Comparison of ENCODE assay signal across 2 fruit fly cellular contexts in genomic region chr3R:6352893-6353623, dm6.
A peak's percentile ranks its signal among the peaks of the same experiment; 100 is the strongest.
TF ChIP-seq lines count a peak whose summit lies in the region.

No protein-coding gene starts in this region.

TF ChIP-seq in whole organism, embryonic, 481 proteins besides CTCF, POLR2A, EP300 and RAD21 (continued from another document and continues in another):
- no peak for TF ChIP-seq CG9215 (GFP tag; IDR thresholded peaks at IDR 0.05; lab: Robert Waterston, UW)
- TF ChIP-seq gcm (GFP tag; optimal IDR thresholded peaks at IDR 0.05; lab: Kevin White, UChicago): no peak
- no peak for TF ChIP-seq ems (GFP tag; optimal IDR thresholded peaks at IDR 0.05; lab: Kevin White, UChicago)
- no peak for TF ChIP-seq E2f1 (GFP tag; IDR thresholded peaks at IDR 0.05; lab: Robert Waterston, UW)
- no peak for TF ChIP-seq E2f2 (GFP tag; IDR thresholded peaks at IDR 0.05; lab: Robert Waterston, UW)
- TF ChIP-seq CG18011 (GFP tag; optimal IDR thresholded peaks at IDR 0.05; lab: Kevin White, UChicago): no peak
- TF ChIP-seq chinmo (GFP tag; IDR thresholded peaks at IDR 0.05; lab: Robert Waterston, UW; ENCODE audit: partially characterized antibody): peak; percentile 76; the same call in 1 of the 4 replicates
- no peak for TF ChIP-seq zen2 (GFP tag; IDR thresholded peaks at IDR 0.05; lab: Robert Waterston, UW; ENCODE audit: partially characterized antibody)
- TF ChIP-seq CG11504 (tag; optimal IDR thresholded peaks at IDR 0.05; lab: Kevin White, UChicago): peak; percentile 72
- no peak for TF ChIP-seq bigmax (GFP tag; optimal IDR thresholded peaks at IDR 0.05; lab: Kevin White, UChicago)
- TF ChIP-seq onecut (GFP tag; IDR thresholded peaks at IDR 0.05; lab: Robert Waterston, UW): no peak
- no peak for TF ChIP-seq D (optimal IDR thresholded peaks at IDR 0.05; lab: Kevin White, UChicago)
- TF ChIP-seq D (GFP tag; optimal IDR thresholded peaks at IDR 0.05; lab: Kevin White, UChicago): peak; percentile 58
- peak; percentile 58 for TF ChIP-seq Sox100B (GFP tag; optimal IDR thresholded peaks at IDR 0.05; lab: Kevin White, UChicago)
- TF ChIP-seq CG3407 (GFP tag; optimal IDR thresholded peaks at IDR 0.05; lab: Kevin White, UChicago): no peak
- TF ChIP-seq chm (GFP tag; IDR thresholded peaks at IDR 0.05; lab: Robert Waterston, UW): no peak
- TF ChIP-seq gro (GFP tag; optimal IDR thresholded peaks at IDR 0.05; lab: Kevin White, UChicago): no peak
- no peak for TF ChIP-seq slp2 (GFP tag; optimal IDR thresholded peaks at IDR 0.05; lab: Kevin White, UChicago)
- no peak for TF ChIP-seq Tbp (GFP tag; optimal IDR thresholded peaks at IDR 0.05; lab: Kevin White, UChicago)
- TF ChIP-seq CG1024 (GFP tag; IDR thresholded peaks at IDR 0.05; lab: Robert Waterston, UW): no peak
- peak in 1 of 2 experiments; percentile 16 for TF ChIP-seq bsh (GFP tag; optimal IDR thresholded peaks at IDR 0.05; lab: Kevin White, UChicago)
- TF ChIP-seq CG13624 (GFP tag; optimal IDR thresholded peaks at IDR 0.05; lab: Kevin White, UChicago): no peak
- TF ChIP-seq seq (GFP tag; IDR thresholded peaks at IDR 0.05; lab: Robert Waterston, UW): no peak
- TF ChIP-seq CG15269 (tag; optimal IDR thresholded peaks at IDR 0.05; lab: Kevin White, UChicago): peak; percentile 44
- peak; percentile 4 for TF ChIP-seq salm (tag; optimal IDR thresholded peaks at IDR 0.05; lab: Kevin White, UChicago)
- no peak for TF ChIP-seq CG8089 (GFP tag; optimal IDR thresholded peaks at IDR 0.05; lab: Kevin White, UChicago)
- TF ChIP-seq Nf-YA (GFP tag; IDR thresholded peaks at IDR 0.05; lab: Robert Waterston, UW): no peak
- TF ChIP-seq lbe (GFP tag; optimal IDR thresholded peaks at IDR 0.05; lab: Kevin White, UChicago): no peak
- no peak for TF ChIP-seq Hr39 (optimal IDR thresholded peaks at IDR 0.05; lab: Kevin White, UChicago)
- TF ChIP-seq vvl (GFP tag; IDR thresholded peaks at IDR 0.05; lab: Robert Waterston, UW): 0 out of 2 replicates have a peak, but pooled peaks have one; percentile 9
- peak; percentile 15 for TF ChIP-seq CG13296 (GFP tag; optimal IDR thresholded peaks at IDR 0.05; lab: Kevin White, UChicago)
- TF ChIP-seq tx (GFP tag; optimal IDR thresholded peaks at IDR 0.05; lab: Kevin White, UChicago): no peak
- no peak for TF ChIP-seq CG17802 (tag; optimal IDR thresholded peaks at IDR 0.05; lab: Kevin White, UChicago)
- TF ChIP-seq CG10147 (GFP tag; optimal IDR thresholded peaks at IDR 0.05; lab: Kevin White, UChicago): peak; percentile 5
- no peak for TF ChIP-seq sug (tag; optimal IDR thresholded peaks at IDR 0.05; lab: Kevin White, UChicago)
- TF ChIP-seq nerfin-1 (tag; optimal IDR thresholded peaks at IDR 0.05; lab: Kevin White, UChicago): peak; percentile 35
- TF ChIP-seq Spps (tag; optimal IDR thresholded peaks at IDR 0.05; lab: Kevin White, UChicago): no peak
- TF ChIP-seq z (GFP tag; IDR thresholded peaks at IDR 0.05; lab: Robert Waterston, UW): peak; percentile 95
- TF ChIP-seq CG30403 (GFP tag; optimal IDR thresholded peaks at IDR 0.05; lab: Kevin White, UChicago): peak; percentile 52
- no peak for TF ChIP-seq ranshi (GFP tag; IDR thresholded peaks at IDR 0.05; lab: Robert Waterston, UW)
- TF ChIP-seq Oli (tag; optimal IDR thresholded peaks at IDR 0.05; lab: Kevin White, UChicago): peak; percentile 69
- TF ChIP-seq CG6654 (GFP tag; optimal IDR thresholded peaks at IDR 0.05; lab: Kevin White, UChicago): peak; percentile 41
- no peak for TF ChIP-seq tgo (GFP tag; IDR thresholded peaks at IDR 0.05; lab: Robert Waterston, UW)
- peak; percentile 87 for TF ChIP-seq crol (GFP tag; IDR thresholded peaks at IDR 0.05; lab: Robert Waterston, UW)
- no peak for TF ChIP-seq CG15696 (tag; optimal IDR thresholded peaks at IDR 0.05; lab: Kevin White, UChicago)
- no peak for TF ChIP-seq sima (GFP tag; optimal IDR thresholded peaks at IDR 0.05; lab: Kevin White, UChicago)
- no peak for TF ChIP-seq chn (GFP tag; optimal IDR thresholded peaks at IDR 0.05; lab: Kevin White, UChicago)
- TF ChIP-seq ap (GFP tag; IDR thresholded peaks at IDR 0.05; lab: Robert Waterston, UW): 0 out of 2 replicates have a peak, but pooled peaks have one; percentile 29
- TF ChIP-seq jumu (GFP tag; optimal IDR thresholded peaks at IDR 0.05; lab: Kevin White, UChicago): peak; percentile 4
- no peak for TF ChIP-seq schlank (tag; optimal IDR thresholded peaks at IDR 0.05; lab: Kevin White, UChicago)
- TF ChIP-seq stc (GFP tag; IDR thresholded peaks at IDR 0.05; lab: Robert Waterston, UW): 0 out of 2 replicates have a peak, but pooled peaks have one; percentile 10
- no peak for TF ChIP-seq hkb (optimal IDR thresholded peaks at IDR 0.05; lab: Kevin White, UChicago)
- TF ChIP-seq hkb (GFP tag; IDR thresholded peaks at IDR 0.05; lab: Robert Waterston, UW): no peak
- TF ChIP-seq Ada2b (GFP tag; IDR thresholded peaks at IDR 0.05; lab: Robert Waterston, UW): no peak
- no peak for TF ChIP-seq CG9817 (tag; optimal IDR thresholded peaks at IDR 0.05; lab: Kevin White, UChicago)
- TF ChIP-seq chif (GFP tag; optimal IDR thresholded peaks at IDR 0.05; lab: Kevin White, UChicago): no peak
- no peak for TF ChIP-seq CG10959 (GFP tag; IDR thresholded peaks at IDR 0.05; lab: Robert Waterston, UW)
- TF ChIP-seq C15 (GFP tag; IDR thresholded peaks at IDR 0.05; lab: Robert Waterston, UW): no peak
- TF ChIP-seq sr (GFP tag; IDR thresholded peaks at IDR 0.05; lab: Robert Waterston, UW): peak; percentile 95
- TF ChIP-seq Six4 (GFP tag; optimal IDR thresholded peaks at IDR 0.05; lab: Kevin White, UChicago): no peak
- peak; percentile 50 for TF ChIP-seq CG12391 (tag; optimal IDR thresholded peaks at IDR 0.05; lab: Kevin White, UChicago)
- TF ChIP-seq CG6689 (GFP tag; IDR thresholded peaks at IDR 0.05; lab: Robert Waterston, UW): peak; percentile 39; the same call in 1 of the 2 replicates
- TF ChIP-seq kay (GFP tag; optimal IDR thresholded peaks at IDR 0.05; lab: Kevin White, UChicago): peak; percentile 2
- TF ChIP-seq H2.0 (GFP tag; IDR thresholded peaks at IDR 0.05; lab: Robert Waterston, UW): no peak
- peak; percentile 15 for TF ChIP-seq CG1602 (GFP tag; optimal IDR thresholded peaks at IDR 0.05; lab: Kevin White, UChicago)
- TF ChIP-seq CG3163 (GFP tag; optimal IDR thresholded peaks at IDR 0.05; lab: Kevin White, UChicago): no peak
- TF ChIP-seq so (GFP tag; IDR thresholded peaks at IDR 0.05; lab: Robert Waterston, UW): no peak
- no peak; the same call in 1 of the 2 replicates for TF ChIP-seq tna (GFP tag; IDR thresholded peaks at IDR 0.05; lab: Robert Waterston, UW; ENCODE audit: partially characterized antibody)

TF ChIP-seq in whole organism, prepupa, 60 proteins besides CTCF, POLR2A, EP300 and RAD21 (continued from another document):
- TF ChIP-seq CG8119 (GFP tag; IDR thresholded peaks at IDR 0.05; lab: Robert Waterston, UW): peak; percentile 56; the same call in 1 of the 3 replicates
- peak; percentile 13 for TF ChIP-seq CG6792 (GFP tag; optimal IDR thresholded peaks at IDR 0.05; lab: Kevin White, UChicago)
- TF ChIP-seq Ets21C (GFP tag; optimal IDR thresholded peaks at IDR 0.05; lab: Kevin White, UChicago): no peak
- TF ChIP-seq CG3032 (tag; optimal IDR thresholded peaks at IDR 0.05; lab: Kevin White, UChicago): peak; percentile 11
- no peak for TF ChIP-seq Blimp-1 (GFP tag; optimal IDR thresholded peaks at IDR 0.05; lab: Kevin White, UChicago)
- TF ChIP-seq dsx (GFP tag; optimal IDR thresholded peaks at IDR 0.05; lab: Kevin White, UChicago; ENCODE audit: poor library complexity, severe bottlenecking): no peak
- no peak for TF ChIP-seq CG6854 (GFP tag; optimal IDR thresholded peaks at IDR 0.05; lab: Kevin White, UChicago)
- TF ChIP-seq CG6276 (GFP tag; optimal IDR thresholded peaks at IDR 0.05; lab: Kevin White, UChicago): peak; percentile 64
- TF ChIP-seq CG6808 (GFP tag; optimal IDR thresholded peaks at IDR 0.05; lab: Kevin White, UChicago): peak; percentile 8
- TF ChIP-seq Smox (GFP tag; optimal IDR thresholded peaks at IDR 0.05; lab: Kevin White, UChicago): peak; percentile 22
- TF ChIP-seq CG15336 (GFP tag; IDR thresholded peaks at IDR 0.05; lab: Robert Waterston, UW): peak; percentile 47; the same call in 1 of the 2 replicates
- no peak for TF ChIP-seq CG1621 (tag; optimal IDR thresholded peaks at IDR 0.05; lab: Kevin White, UChicago)
- no peak for TF ChIP-seq fd85E (GFP tag; optimal IDR thresholded peaks at IDR 0.05; lab: Kevin White, UChicago)
- TF ChIP-seq Eip75B (GFP tag; optimal IDR thresholded peaks at IDR 0.05; lab: Kevin White, UChicago): peak; percentile 48
- TF ChIP-seq Gug (GFP tag; IDR thresholded peaks at IDR 0.05; lab: Robert Waterston, UW): peak; percentile 44; the same call in 1 of the 2 replicates
- peak; percentile 48 for TF ChIP-seq topi (GFP tag; optimal IDR thresholded peaks at IDR 0.05; lab: Kevin White, UChicago)
- peak; percentile 64 for TF ChIP-seq pdm3 (GFP tag; optimal IDR thresholded peaks at IDR 0.05; lab: Kevin White, UChicago)
- peak; percentile 63 for TF ChIP-seq Hr4 (GFP tag; optimal IDR thresholded peaks at IDR 0.05; lab: Kevin White, UChicago)
- peak in 1 of 2 experiments; percentile 49 for TF ChIP-seq salr (GFP tag; optimal IDR thresholded peaks at IDR 0.05; lab: Kevin White, UChicago)
- TF ChIP-seq CG10631 (GFP tag; optimal IDR thresholded peaks at IDR 0.05; lab: Kevin White, UChicago): peak; percentile 35
- TF ChIP-seq Met (GFP tag; optimal IDR thresholded peaks at IDR 0.05; lab: Kevin White, UChicago): peak; percentile 10
- peak; percentile 20 for TF ChIP-seq CG11762 (GFP tag; optimal IDR thresholded peaks at IDR 0.05; lab: Kevin White, UChicago; ENCODE audit: insufficient read depth)
- peak; percentile 57 for TF ChIP-seq OdsH (GFP tag; optimal IDR thresholded peaks at IDR 0.05; lab: Kevin White, UChicago)
- no peak for TF ChIP-seq CG6163 (GFP tag; IDR thresholded peaks at IDR 0.05; lab: Robert Waterston, UW)
- peak; percentile 26 for TF ChIP-seq Hr39 (GFP tag; optimal IDR thresholded peaks at IDR 0.05; lab: Kevin White, UChicago)
- peak; percentile 22 for TF ChIP-seq CG34406 (GFP tag; optimal IDR thresholded peaks at IDR 0.05; lab: Kevin White, UChicago)
- peak; percentile 31 for TF ChIP-seq net (GFP tag; optimal IDR thresholded peaks at IDR 0.05; lab: Kevin White, UChicago)
- peak; percentile 42 for TF ChIP-seq esn (GFP tag; optimal IDR thresholded peaks at IDR 0.05; lab: Kevin White, UChicago)
- TF ChIP-seq spab (GFP tag; optimal IDR thresholded peaks at IDR 0.05; lab: Kevin White, UChicago): peak; percentile 37
- peak; percentile 80 for TF ChIP-seq CG32006 (GFP tag; optimal IDR thresholded peaks at IDR 0.05; lab: Kevin White, UChicago)
- TF ChIP-seq dac (GFP tag; optimal IDR thresholded peaks at IDR 0.05; lab: Kevin White, UChicago): no peak
- TF ChIP-seq Sox102F (GFP tag; optimal IDR thresholded peaks at IDR 0.05; lab: Kevin White, UChicago): peak; percentile 7
- TF ChIP-seq Eip93F (GFP tag; optimal IDR thresholded peaks at IDR 0.05; lab: Kevin White, UChicago): no peak
